Fruit fly (Drosophila melanogaster) whole organism, embryonic: Measurements from ENCODE around the gene CG4456.

Source experiments
- Awh ChIP-seq: fragments of 200-800 bp; sonication (Bioruptor generic); IDR thresholded peaks from 2 replicates; pipeline ENCODE4, ENCODE4 v1.3.6; 2022; ENCODE audit warnings: missing biosample characterization, missing genetic modification characterization
- Bdp1 ChIP-seq: fragments of 200-800 bp; sonication (Bioruptor generic); optimal IDR thresholded peaks from 3 replicates; lab custom pipeline; 2016; ENCODE audit warnings: missing biosample characterization, missing genetic modification characterization
- CG10147 ChIP-seq: fragments of 200-800 bp; sonication (Bioruptor generic); optimal IDR thresholded peaks from 2 replicates; lab custom pipeline; 2019; ENCODE audit warnings: missing biosample characterization, mild to moderate bottlenecking, missing genetic modification characterization, moderate library complexity
- CG1024 ChIP-seq: fragments of 200-800 bp; sonication (Bioruptor generic); IDR thresholded peaks from 2 replicates; pipeline ENCODE4 v1.3.6; 2022; ENCODE audit warnings: missing biosample characterization, missing genetic modification characterization
- CG10267 ChIP-seq: fragments of 200-800 bp; sonication (Bioruptor generic); optimal IDR thresholded peaks from 2 replicates; lab custom pipeline; 2018; ENCODE audit warnings: missing biosample characterization, mild to moderate bottlenecking, missing genetic modification characterization, moderate library complexity
- CG11560 ChIP-seq: fragments of 200-800 bp; sonication (Bioruptor generic); IDR thresholded peaks from 3 replicates; pipeline ENCODE4 v1.3.6; 2022; ENCODE audit warnings: missing biosample characterization, missing genetic modification characterization
- CG12155 ChIP-seq: fragments of 200-800 bp; sonication (Bioruptor generic); optimal IDR thresholded peaks from 3 replicates; lab custom pipeline; 2016; ENCODE audit warnings: missing biosample characterization, missing genetic modification characterization
- CG13123 ChIP-seq: fragments of 200-800 bp; sonication (Bioruptor generic); optimal IDR thresholded peaks from 2 replicates; lab custom pipeline; 2016; ENCODE audit warnings: missing biosample characterization, missing genetic modification characterization
- CG13287 ChIP-seq: fragments of 200-800 bp; sonication (Bioruptor generic); IDR thresholded peaks from 2 replicates; pipeline ENCODE4 v1.3.6; 2022; ENCODE audit warnings: missing biosample characterization, missing genetic modification characterization; ENCODE audit not compliant: partially characterized antibody
- CG13775 ChIP-seq: fragments of 200-800 bp; sonication (Bioruptor generic); optimal IDR thresholded peaks from 3 replicates; lab custom pipeline; 2017; ENCODE audit warnings: missing biosample characterization, mild to moderate bottlenecking, missing genetic modification characterization
- CG14441 ChIP-seq: fragments of 200-800 bp; sonication (Bioruptor generic); IDR thresholded peaks from 2 replicates; pipeline ENCODE4 v1.3.6; 2022; ENCODE audit warnings: missing biosample characterization, missing genetic modification characterization
- CG15269 ChIP-seq: fragments of 200-800 bp; sonication (Bioruptor generic); optimal IDR thresholded peaks from 2 replicates; lab custom pipeline; 2018; ENCODE audit warnings: missing biosample characterization, mild to moderate bottlenecking, missing genetic modification characterization, moderate library complexity
- CG17385 ChIP-seq: fragments of 200-800 bp; sonication (Bioruptor generic); optimal IDR thresholded peaks from 3 replicates; lab custom pipeline; 2018; ENCODE audit warnings: missing biosample characterization, mild to moderate bottlenecking, missing genetic modification characterization
- CG31441 ChIP-seq: fragments of 200-800 bp; sonication (Bioruptor generic); IDR thresholded peaks from 2 replicates; pipeline ENCODE4 v1.3.6; 2022; ENCODE audit warnings: missing biosample characterization, missing genetic modification characterization
- CG3407 ChIP-seq: fragments of 200-800 bp; sonication (Bioruptor generic); optimal IDR thresholded peaks from 2 replicates; lab custom pipeline; 2018; ENCODE audit warnings: missing biosample characterization, mild to moderate bottlenecking, missing genetic modification characterization
- CG4328 ChIP-seq: fragments of 200-800 bp; sonication (Bioruptor generic); optimal IDR thresholded peaks from 3 replicates; lab custom pipeline; 2017; ENCODE audit warnings: missing biosample characterization, missing genetic modification reagents, missing genetic modification characterization
- CG6175 ChIP-seq: fragments of 200-800 bp; sonication (Bioruptor generic); IDR thresholded peaks from 3 replicates; pipeline ENCODE4 v1.3.6; 2022; ENCODE audit warnings: missing biosample characterization, missing genetic modification characterization
- CG6683 ChIP-seq: fragments of 200-800 bp; sonication (Bioruptor generic); optimal IDR thresholded peaks from 2 replicates; lab custom pipeline; 2017; ENCODE audit warnings: missing biosample characterization, mild to moderate bottlenecking, missing genetic modification characterization, missing genetic modification reagents
- CG7786 ChIP-seq: fragments of 200-800 bp; sonication (Bioruptor generic); optimal IDR thresholded peaks from 2 replicates; lab custom pipeline; 2016; ENCODE audit warnings: missing biosample characterization, missing genetic modification characterization
- CG7987 ChIP-seq: fragments of 200-800 bp; sonication (Bioruptor generic); optimal IDR thresholded peaks from 2 replicates; lab custom pipeline; 2018; ENCODE audit warnings: missing biosample characterization, mild to moderate bottlenecking, missing genetic modification characterization, moderate library complexity
- CG8290 ChIP-seq, 3 experiments: fragments of 200-800 bp; sonication (Bioruptor generic); optimal IDR thresholded peaks; 2 replicates each; lab custom pipeline; 2016 to 2019; ENCODE audit warnings: missing biosample characterization in 3 of 3, missing genetic modification characterization in 3 of 3, mild to moderate bottlenecking in 2 of 3, moderate library complexity in 1 of 3
- CG8359 ChIP-seq: fragments of 200-800 bp; sonication (Bioruptor generic); optimal IDR thresholded peaks from 2 replicates; lab custom pipeline; 2017; ENCODE audit warnings: missing biosample characterization, mild to moderate bottlenecking, missing genetic modification characterization, borderline replicate concordance
- CG9817 ChIP-seq: fragments of 200-800 bp; sonication (Bioruptor generic); optimal IDR thresholded peaks from 2 replicates; lab custom pipeline; 2018; ENCODE audit warnings: missing biosample characterization, mild to moderate bottlenecking, missing genetic modification characterization, moderate library complexity
- Dek ChIP-seq: fragments of 200-800 bp; sonication (Bioruptor generic); optimal IDR thresholded peaks from 3 replicates; lab custom pipeline; 2019; ENCODE audit warnings: missing biosample characterization, mild to moderate bottlenecking, missing genetic modification characterization, moderate library complexity
- Lim3 ChIP-seq: fragments of 200-800 bp; sonication (Bioruptor generic); IDR thresholded peaks from 2 replicates; pipeline ENCODE4 v1.3.6; 2022; ENCODE audit warnings: missing biosample characterization, missing genetic modification characterization
- Mad ChIP-seq: fragments of 200-800 bp; sonication (Bioruptor generic); optimal IDR thresholded peaks from 2 replicates; lab custom pipeline; 2016; ENCODE audit warnings: missing biosample characterization, missing genetic modification characterization
- Rfx ChIP-seq: fragments of 200-800 bp; sonication (Bioruptor generic); IDR thresholded peaks from 2 replicates; pipeline ENCODE4 v1.3.6; 2022; ENCODE audit warnings: missing biosample characterization, missing genetic modification characterization
- Six4 ChIP-seq: fragments of 200-800 bp; sonication (Bioruptor generic); optimal IDR thresholded peaks from 2 replicates; lab custom pipeline; 2016; ENCODE audit warnings: missing biosample characterization, missing genetic modification characterization
- Ssrp ChIP-seq: fragments of 200-800 bp; sonication (Bioruptor generic); optimal IDR thresholded peaks from 2 replicates; lab custom pipeline; 2018; ENCODE audit warnings: missing biosample characterization, mild to moderate bottlenecking, missing genetic modification characterization, moderate library complexity
- ab ChIP-seq: fragments of 200-800 bp; sonication (Bioruptor generic); optimal IDR thresholded peaks from 2 replicates; lab custom pipeline; 2016; ENCODE audit warnings: missing biosample characterization, missing genetic modification characterization
- bcd ChIP-seq: fragments of 200-800 bp; sonication (Bioruptor generic); optimal IDR thresholded peaks from 2 replicates; lab custom pipeline; 2017; ENCODE audit warnings: missing biosample characterization, mild to moderate bottlenecking, missing genetic modification characterization
- cg ChIP-seq: fragments of 200-800 bp; sonication (Bioruptor generic); optimal IDR thresholded peaks from 3 replicates; lab custom pipeline; 2019; ENCODE audit warnings: missing biosample characterization, mild to moderate bottlenecking, missing genetic modification characterization, moderate library complexity
- chm ChIP-seq: fragments of 200-800 bp; sonication (Bioruptor generic); IDR thresholded peaks from 2 replicates; pipeline ENCODE4 v1.3.6; 2022; ENCODE audit warnings: missing biosample characterization, missing genetic modification characterization
- luna ChIP-seq: fragments of 200-800 bp; sonication (Bioruptor generic); optimal IDR thresholded peaks from 2 replicates; lab custom pipeline; 2016; ENCODE audit warnings: missing biosample characterization, missing genetic modification characterization
- onecut ChIP-seq: fragments of 200-800 bp; sonication (Bioruptor generic); IDR thresholded peaks from 2 replicates; pipeline ENCODE4 v1.3.6; 2022; ENCODE audit warnings: missing biosample characterization, missing genetic modification characterization
- pan ChIP-seq, 4 experiments: fragments of >200 bp in 3 of 4; fragments of 200-800 bp in 1 of 4; sonication (Bioruptor generic) in 1 of 4; optimal IDR thresholded peaks in 3 of 4; IDR thresholded peaks in 1 of 4; 2 replicates each; pipeline versions ENCODE4 v1.3.6 to Lab custom; 2017 to 2022; ENCODE audit warnings: missing biosample characterization in 2 of 4, missing genetic modification characterization in 2 of 4, mixed read lengths in 1 of 4
- pzg ChIP-seq: fragments of 200-800 bp; sonication (Bioruptor generic); optimal IDR thresholded peaks from 3 replicates; lab custom pipeline; 2018; ENCODE audit warnings: missing biosample characterization, mild to moderate bottlenecking, missing genetic modification characterization, moderate library complexity
- row ChIP-seq: fragments of 200-800 bp; sonication (Bioruptor generic); IDR thresholded peaks from 3 replicates; pipeline ENCODE4 v1.3.6; 2022; ENCODE audit warnings: missing biosample characterization, missing genetic modification characterization
- seq ChIP-seq: fragments of 200-800 bp; sonication (Bioruptor generic); IDR thresholded peaks from 2 replicates; pipeline ENCODE4 v1.3.6; 2022; ENCODE audit warnings: missing biosample characterization, missing genetic modification characterization
- shn ChIP-seq: fragments of 200-800 bp; sonication (Bioruptor generic); optimal IDR thresholded peaks from 3 replicates; lab custom pipeline; 2016; ENCODE audit warnings: missing biosample characterization, missing genetic modification characterization
- sna ChIP-seq: fragments of 200-800 bp; sonication (Bioruptor generic); IDR thresholded peaks from 2 replicates; pipeline ENCODE4 v1.3.6; 2022; ENCODE audit warnings: missing biosample characterization, missing genetic modification characterization; ENCODE audit not compliant: partially characterized antibody
- sug ChIP-seq: fragments of 200-800 bp; optimal IDR thresholded peaks from 2 replicates; lab custom pipeline; 2019; ENCODE audit warnings: missing biosample characterization, mild to moderate bottlenecking, missing genetic modification characterization, moderate library complexity
- tll ChIP-seq, 2 experiments: fragments of 200-800 bp in 1 of 2; fragments of >200 bp in 1 of 2; sonication (Bioruptor generic) in 1 of 2; optimal IDR thresholded peaks; 2 replicates each; lab custom pipeline; 2017 to 2019; ENCODE audit warnings: missing biosample characterization in 2 of 2, missing genetic modification characterization in 2 of 2, mild to moderate bottlenecking in 1 of 2, moderate library complexity in 1 of 2
- tup ChIP-seq: fragments of 200-800 bp; sonication (Bioruptor generic); optimal IDR thresholded peaks from 2 replicates; lab custom pipeline; 2016; ENCODE audit warnings: missing biosample characterization, mild to moderate bottlenecking, missing genetic modification characterization, moderate library complexity
- wdn ChIP-seq: fragments of 200-800 bp; sonication (Bioruptor generic); IDR thresholded peaks from 2 replicates; pipeline ENCODE4 v1.3.6; 2022; ENCODE audit warnings: missing biosample characterization, missing genetic modification characterization
- z ChIP-seq: fragments of 200-800 bp; sonication (Bioruptor generic); IDR thresholded peaks from 3 replicates; pipeline ENCODE4 v1.3.6; 2022; ENCODE audit warnings: missing biosample characterization, missing genetic modification characterization
- zen2 ChIP-seq: fragments of 200-800 bp; sonication (Bioruptor generic); IDR thresholded peaks from 3 replicates; pipeline ENCODE4 v1.3.6; 2022; ENCODE audit warnings: missing biosample characterization, missing genetic modification characterization; ENCODE audit not compliant: partially characterized antibody

The CG4456 gene

DNA sequence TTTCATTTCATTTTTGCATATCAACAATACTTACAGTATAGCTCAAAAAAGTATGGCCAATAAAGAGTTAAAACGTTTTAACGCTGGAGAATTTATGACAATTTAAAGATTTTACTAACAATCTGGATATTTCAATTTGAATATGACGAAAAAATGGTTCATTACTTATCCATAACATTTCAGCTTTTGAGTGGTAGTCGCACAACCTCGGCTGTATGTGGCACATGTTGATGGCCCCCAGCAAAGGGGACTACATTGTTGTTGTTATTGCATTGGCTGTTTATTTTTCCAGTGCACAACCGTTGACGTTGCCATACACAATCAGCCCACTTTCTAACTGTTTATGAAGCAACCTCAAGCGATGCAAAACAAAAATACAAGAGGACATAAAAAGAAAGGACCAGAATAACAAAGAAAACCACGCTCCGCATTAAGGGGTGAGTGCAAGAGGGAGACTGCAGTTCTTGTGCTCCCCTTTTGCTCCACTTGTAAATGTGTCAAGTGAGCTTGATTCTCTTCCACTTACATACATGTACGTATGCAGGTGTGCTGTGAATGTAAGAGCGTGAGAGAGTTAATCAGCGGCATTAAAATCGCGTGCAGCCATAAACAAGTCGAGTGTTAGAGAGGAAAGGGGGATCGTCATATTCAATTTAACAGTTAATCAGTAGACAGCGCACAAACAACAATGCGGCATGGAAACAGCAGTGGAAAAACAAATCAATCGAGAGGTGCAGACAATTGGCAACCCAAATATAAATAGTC, 47.7 kb downstream of the CG4456 start (continued):
- no peak for TF ChIP-seq CG4328
- TF ChIP-seq CG10267 (tag; lab: Kevin White, UChicago), result peak; percentile 4
- no peak for TF ChIP-seq cg (GFP tag; lab: Kevin White, UChicago)
- TF ChIP-seq CG1024 (GFP tag; lab: Robert Waterston, UW), result peak; percentile 26; the same call in 1 of the 2 replicates
- no peak; the same call in 1 of the 2 replicates for TF ChIP-seq wdn
- TF ChIP-seq bcd (GFP tag; lab: Kevin White, UChicago), result peak; percentile 35
- peak; percentile 15 for TF ChIP-seq CG9817 (tag; lab: Kevin White, UChicago)
- no peak for TF ChIP-seq shn (GFP tag; lab: Kevin White, UChicago)
- TF ChIP-seq CG13775, result peak; percentile 23
- TF ChIP-seq CG11560 (tag; lab: Robert Waterston, UW), result no peak
- TF ChIP-seq tup (GFP tag; lab: Kevin White, UChicago), result no peak
- no peak for TF ChIP-seq Dek (tag; lab: Kevin White, UChicago)
- TF ChIP-seq tll (GFP tag; optimal IDR thresholded peaks at IDR 0.05; lab: Kevin White, UChicago), result no peak
- no peak for TF ChIP-seq Mad (GFP tag; lab: Kevin White, UChicago)
- TF ChIP-seq CG12155 (GFP tag; lab: Kevin White, UChicago), result no peak
- peak; percentile 68 for TF ChIP-seq Awh (GFP tag; lab: Robert Waterston, UW)
- no peak for TF ChIP-seq ab
- no peak for TF ChIP-seq z (GFP tag; lab: Robert Waterston, UW)
- peak; percentile 14 for TF ChIP-seq CG3407
- peak; percentile 51; the same call in 1 of the 2 replicates for TF ChIP-seq Rfx (GFP tag; lab: Robert Waterston, UW)
- TF ChIP-seq CG7987 (GFP tag; lab: Kevin White, UChicago), result no peak
- TF ChIP-seq CG10147 (GFP tag; lab: Kevin White, UChicago), result peak; percentile 49
- peak; percentile 34 for TF ChIP-seq Ssrp (tag; lab: Kevin White, UChicago)
- TF ChIP-seq zen2 (GFP tag; lab: Robert Waterston, UW), result no peak
- TF ChIP-seq Six4, result no peak
- TF ChIP-seq CG8359, result no peak
- TF ChIP-seq chm, result no peak
- peak; percentile 27; the same call in 1 of the 2 replicates for TF ChIP-seq onecut
- peak; percentile 90 for TF ChIP-seq sug (tag; lab: Kevin White, UChicago)
- TF ChIP-seq CG6175 (GFP tag; lab: Robert Waterston, UW), result no peak
- peak; percentile 66 for TF ChIP-seq CG15269 (tag; lab: Kevin White, UChicago)
- TF ChIP-seq CG31441 (GFP tag; lab: Robert Waterston, UW), result peak; percentile 55
- TF ChIP-seq Lim3 (GFP tag; lab: Robert Waterston, UW), result 0 out of 2 replicates have a peak, but pooled peaks have one; percentile 19
- TF ChIP-seq sna, result no peak
- no peak for TF ChIP-seq CG13123
- TF ChIP-seq CG17385 (GFP tag; lab: Kevin White, UChicago), result peak; percentile 11
- no peak for TF ChIP-seq CG8290 (GFP tag; optimal IDR thresholded peaks at IDR 0.05; lab: Kevin White, UChicago)
- TF ChIP-seq CG8290 (tag; optimal IDR thresholded peaks at IDR 0.05; lab: Kevin White, UChicago), result peak in 1 of 2 experiments; percentile 43
- no peak for TF ChIP-seq CG13287 (GFP tag; lab: Robert Waterston, UW)
- TF ChIP-seq luna (GFP tag; lab: Kevin White, UChicago), result no peak
- no peak for TF ChIP-seq pan (optimal IDR thresholded peaks at IDR 0.05; lab: Kevin White, UChicago)
- peak in 1 of 2 experiments; percentile 63 for TF ChIP-seq pan (GFP tag; optimal IDR thresholded peaks at IDR 0.05 in 1 of 2, IDR thresholded peaks at IDR 0.05 in 1 of 2)
- no peak for TF ChIP-seq pzg
- peak; percentile 58; the same call in 1 of the 2 replicates for TF ChIP-seq seq
- TF ChIP-seq CG7786 (GFP tag; lab: Kevin White, UChicago), result peak; percentile 12
- TF ChIP-seq CG14441 (GFP tag; lab: Robert Waterston, UW), result peak; percentile 54
- peak; percentile 75 for TF ChIP-seq row (GFP tag; lab: Robert Waterston, UW)
- TF ChIP-seq Bdp1 (GFP tag; lab: Kevin White, UChicago), result no peak
- no peak for TF ChIP-seq CG6683 (GFP tag; lab: Kevin White, UChicago)
